Worm (Caenorhabditis elegans) whole organism, mixed stage, embryonic: ENCODE results near the gene D2024.18.

ENCODE experiments used
- blmp-1 ChIP-seq: fragments of 150-350 bp; optimal IDR thresholded peaks from 2 replicates; lab custom pipeline; 2014; ENCODE audit warnings: missing biosample characterization, missing genetic modification characterization
- elt-1 ChIP-seq: sonication (generic microtip); optimal IDR thresholded peaks from 2 replicates; lab custom pipeline; 2017; ENCODE audit warnings: missing genetic modification characterization, mild to moderate bottlenecking, missing compliant biosample characterization, antibody characterized with exemption, moderate library complexity, borderline replicate concordance; ENCODE audit not compliant: insufficient read depth
- elt-3 ChIP-seq: fragments of 150-350 bp; optimal IDR thresholded peaks from 2 replicates; lab custom pipeline; 2014; ENCODE audit warnings: missing biosample characterization, missing genetic modification characterization
- lsy-2 ChIP-seq: fragments of 150-350 bp; optimal IDR thresholded peaks from 2 replicates; lab custom pipeline; 2014; ENCODE audit warnings: missing biosample characterization, missing genetic modification characterization
- nhr-12 ChIP-seq: fragments of 150-350 bp; optimal IDR thresholded peaks from 2 replicates; lab custom pipeline; 2014; ENCODE audit warnings: missing biosample characterization, missing genetic modification characterization
- nhr-237 ChIP-seq: fragments of 150-350 bp; optimal IDR thresholded peaks from 2 replicates; lab custom pipeline; 2014; ENCODE audit warnings: missing biosample characterization, missing genetic modification characterization
- nhr-28 ChIP-seq: fragments of 150-350 bp; optimal IDR thresholded peaks from 2 replicates; lab custom pipeline; 2014; ENCODE audit warnings: missing biosample characterization, missing genetic modification characterization
- pha-4 ChIP-seq: fragments of 150-350 bp; optimal IDR thresholded peaks from 2 replicates; lab custom pipeline; 2018; ENCODE audit warnings: missing biosample characterization, missing genetic modification reagents, missing genetic modification characterization
- unc-62 ChIP-seq: fragments of 150-350 bp; optimal IDR thresholded peaks from 2 replicates; lab custom pipeline; 2014; ENCODE audit warnings: missing biosample characterization, missing genetic modification reagents, missing genetic modification characterization

DNA sequence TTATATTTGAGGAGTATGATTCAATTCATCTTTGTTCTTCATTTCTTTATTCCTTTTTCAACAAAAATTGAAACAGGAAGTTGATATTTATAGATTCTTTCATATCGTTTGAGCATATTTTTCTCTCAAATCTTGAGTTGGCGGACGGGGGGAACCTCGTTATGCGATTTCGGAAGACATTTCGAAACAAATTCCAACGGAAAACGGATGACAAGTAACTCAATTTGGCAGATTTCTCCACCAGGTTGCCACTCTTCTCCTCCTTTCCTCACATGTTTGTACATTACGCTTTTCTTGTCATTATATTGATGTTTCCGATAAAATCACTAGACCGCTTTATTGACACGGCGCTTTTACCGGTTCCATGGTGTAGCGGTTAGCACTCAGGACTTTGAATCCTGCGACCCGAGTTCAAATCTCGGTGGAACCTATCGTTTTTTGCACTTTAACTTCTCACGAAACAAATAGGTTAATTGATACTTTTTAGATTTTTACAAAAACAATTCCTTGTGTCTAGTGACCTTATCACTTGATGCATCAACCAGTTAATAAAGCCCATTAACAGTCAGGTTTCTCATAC lies 24.8 kb downstream of the D2024.18 start:
- TF ChIP-seq lsy-2 (tag; lab: Kevin White, UChicago) = no peak
- TF ChIP-seq blmp-1 (tag; lab: Kevin White, UChicago) = no peak
- TF ChIP-seq nhr-12 (tag; lab: Kevin White, UChicago) = no peak
- TF ChIP-seq unc-62 (GFP tag; lab: Kevin White, UChicago) = no peak
- TF ChIP-seq elt-1 (tag; lab: Kevin White, UChicago) = no peak
- TF ChIP-seq pha-4 = no peak
- TF ChIP-seq nhr-237 (tag; lab: Kevin White, UChicago) = no peak
- no peak for TF ChIP-seq elt-3 (tag; lab: Kevin White, UChicago)
- TF ChIP-seq nhr-28 (tag; lab: Kevin White, UChicago) = no peak
